Fruit fly (Drosophila melanogaster) whole organism, wandering third instar larva: ENCODE data around the gene mthl9.

Source experiments
- Abd-B ChIP-seq: fragments of >200 bp; optimal IDR thresholded peaks from 2 replicates; lab custom pipeline; 2017; ENCODE audit warnings: missing biosample characterization, missing genetic modification characterization
- CG32264 ChIP-seq: fragments of 200-800 bp; sonication (Bioruptor generic); optimal IDR thresholded peaks from 2 replicates; lab custom pipeline; 2016; ENCODE audit warnings: missing biosample characterization, missing genetic modification characterization
- CG9705 ChIP-seq: fragments of 200-800 bp; sonication (Bioruptor generic); optimal IDR thresholded peaks from 2 replicates; lab custom pipeline; 2018; ENCODE audit warnings: missing biosample characterization, mild to moderate bottlenecking, missing genetic modification characterization
- CrebA ChIP-seq: fragments of 200-800 bp; sonication (Bioruptor generic); optimal IDR thresholded peaks from 2 replicates; lab custom pipeline; 2016; ENCODE audit warnings: missing biosample characterization, mild to moderate bottlenecking, missing genetic modification characterization, borderline replicate concordance
- Dfd ChIP-seq: fragments of >200 bp; optimal IDR thresholded peaks from 2 replicates; lab custom pipeline; 2017; ENCODE audit warnings: missing biosample characterization, missing genetic modification characterization
- Dif ChIP-seq: fragments of 200-275, 200-300 bp; sonication (Bioruptor generic); optimal IDR thresholded peaks from 2 replicates; lab custom pipeline; 2018; ENCODE audit warnings: missing biosample characterization, missing genetic modification characterization; ENCODE audit not compliant: partially characterized antibody
- GATAd ChIP-seq: sonication (Bioruptor generic); optimal IDR thresholded peaks from 2 replicates; lab custom pipeline; 2016; ENCODE audit warnings: missing biosample characterization, missing genetic modification characterization
- HLH106 ChIP-seq: fragments of 200-800 bp; optimal IDR thresholded peaks from 3 replicates; lab custom pipeline; 2019; ENCODE audit warnings: missing biosample characterization, mild to moderate bottlenecking, missing genetic modification characterization, moderate library complexity
- Hnf4 ChIP-seq: fragments of 200-800 bp; sonication (Bioruptor generic); optimal IDR thresholded peaks from 2 replicates; lab custom pipeline; 2016; ENCODE audit warnings: missing biosample characterization, mild to moderate bottlenecking, missing genetic modification characterization
- Hr78 ChIP-seq: fragments of >200 bp; optimal IDR thresholded peaks from 2 replicates; lab custom pipeline; 2017; ENCODE audit warnings: missing biosample characterization, missing genetic modification characterization
- Hr83 ChIP-seq: fragments of 200-300 bp; sonication (Bioruptor generic); optimal IDR thresholded peaks from 2 replicates; lab custom pipeline; 2016; ENCODE audit warnings: missing biosample characterization, mild to moderate bottlenecking, missing genetic modification characterization, moderate library complexity; ENCODE audit not compliant: poor library complexity, severe bottlenecking
- Jra ChIP-seq: sonication (Bioruptor generic); optimal IDR thresholded peaks from 2 replicates; lab custom pipeline; 2016; ENCODE audit warnings: missing biosample characterization, missing genetic modification characterization
- Mio ChIP-seq: sonication (Bioruptor generic); optimal IDR thresholded peaks from 2 replicates; lab custom pipeline; 2016; ENCODE audit warnings: missing biosample characterization, missing genetic modification characterization
- Myc ChIP-seq: fragments of >200 bp; optimal IDR thresholded peaks from 2 replicates; lab custom pipeline; 2017
- N ChIP-seq: fragments of >200 bp; optimal IDR thresholded peaks from 2 replicates; lab custom pipeline; 2018; ENCODE audit warnings: missing biosample characterization, missing external identifiers, missing genetic modification characterization
- OdsH ChIP-seq: fragments of 200-800 bp; sonication (Bioruptor generic); optimal IDR thresholded peaks from 2 replicates; lab custom pipeline; 2016; ENCODE audit warnings: missing biosample characterization, mild to moderate bottlenecking, missing genetic modification characterization
- Rel ChIP-seq, 2 experiments: fragments of 200-800 bp; sonication (Bioruptor generic) in 1 of 2; optimal IDR thresholded peaks; 2 replicates in 1 of 2; 3 replicates in 1 of 2; lab custom pipeline; 2016 to 2019; ENCODE audit warnings: mild to moderate bottlenecking in 2 of 2, missing biosample characterization in 2 of 2, missing genetic modification characterization in 2 of 2, moderate library complexity in 1 of 2
- Sp1 ChIP-seq: fragments of 200-800 bp; sonication (Bioruptor generic); optimal IDR thresholded peaks from 3 replicates; lab custom pipeline; 2019; ENCODE audit warnings: missing biosample characterization, mild to moderate bottlenecking, missing genetic modification characterization, moderate library complexity
- Vsx2 ChIP-seq: fragments of 200-300, 225-300 bp; sonication (Bioruptor generic); optimal IDR thresholded peaks from 2 replicates; lab custom pipeline; 2018; ENCODE audit warnings: missing biosample characterization, missing genetic modification characterization; ENCODE audit not compliant: partially characterized antibody
- br ChIP-seq: fragments of 200-800 bp; sonication (Bioruptor generic); optimal IDR thresholded peaks from 2 replicates; lab custom pipeline; 2016; ENCODE audit warnings: missing biosample characterization, missing genetic modification characterization
- brk ChIP-seq: fragments of 200-800 bp; sonication (Bioruptor generic); optimal IDR thresholded peaks from 2 replicates; lab custom pipeline; 2016; ENCODE audit warnings: missing biosample characterization, mild to moderate bottlenecking, missing genetic modification characterization
- dl ChIP-seq, 2 experiments: fragments of 175-275, 200-275 bp in 1 of 2; fragments of 200-275 bp in 1 of 2; sonication (Bioruptor generic); optimal IDR thresholded peaks; lab custom pipeline; 2018; ENCODE audit warnings: mild to moderate bottlenecking in 2 of 2, missing biosample characterization in 2 of 2, missing genetic modification characterization in 2 of 2, moderate library complexity in 2 of 2; ENCODE audit not compliant: partially characterized antibody in 2 of 2, insufficient read depth in 1 of 2
- dmrt93B ChIP-seq: fragments of 200-800 bp; sonication (Bioruptor generic); optimal IDR thresholded peaks from 2 replicates; lab custom pipeline; 2018; ENCODE audit warnings: missing biosample characterization, mild to moderate bottlenecking, missing genetic modification characterization
- dsf ChIP-seq: sonication (Bioruptor generic); optimal IDR thresholded peaks from 2 replicates; lab custom pipeline; 2016; ENCODE audit warnings: missing biosample characterization, missing genetic modification characterization, borderline replicate concordance
- ey ChIP-seq: fragments of 200-800 bp; sonication (Bioruptor generic); optimal IDR thresholded peaks from 2 replicates; lab custom pipeline; 2016; ENCODE audit warnings: missing biosample characterization, missing genetic modification characterization
- foxo ChIP-seq, 2 experiments: fragments of 200-800 bp; sonication (Bioruptor generic); optimal IDR thresholded peaks; 2 replicates in 1 of 2; 3 replicates in 1 of 2; lab custom pipeline; 2016 to 2017; ENCODE audit warnings: missing biosample characterization in 2 of 2, missing genetic modification characterization in 2 of 2
- fru ChIP-seq: fragments of 200-800 bp; sonication (Bioruptor generic); optimal IDR thresholded peaks from 3 replicates; lab custom pipeline; 2016; ENCODE audit warnings: missing biosample characterization, mild to moderate bottlenecking, missing genetic modification characterization
- h ChIP-seq: fragments of 200-800 bp; sonication (Bioruptor generic); optimal IDR thresholded peaks from 3 replicates; lab custom pipeline; 2016; ENCODE audit warnings: missing biosample characterization, mild to moderate bottlenecking, missing genetic modification characterization
- jim ChIP-seq: fragments of 175-275, 200-325 bp; sonication (Bioruptor generic); optimal IDR thresholded peaks from 2 replicates; lab custom pipeline; 2016; ENCODE audit warnings: missing biosample characterization, mild to moderate bottlenecking, missing genetic modification characterization
- lola ChIP-seq: fragments of >200 bp; optimal IDR thresholded peaks from 2 replicates; lab custom pipeline; 2017; ENCODE audit warnings: missing biosample characterization, missing genetic modification characterization
- pan ChIP-seq: fragments of >200 bp; optimal IDR thresholded peaks from 2 replicates; lab custom pipeline; 2017
- psq ChIP-seq: fragments of 200-800 bp; sonication (Bioruptor generic); optimal IDR thresholded peaks from 3 replicates; lab custom pipeline; 2017; ENCODE audit warnings: missing biosample characterization, mild to moderate bottlenecking, missing genetic modification characterization, moderate library complexity
- rgr ChIP-seq: fragments of 200-800 bp; sonication (Bioruptor generic); optimal IDR thresholded peaks from 3 replicates; lab custom pipeline; 2016; ENCODE audit warnings: missing biosample characterization, mild to moderate bottlenecking, missing genetic modification characterization
- sage ChIP-seq: fragments of 200-800 bp; sonication (Bioruptor generic); optimal IDR thresholded peaks from 2 replicates; lab custom pipeline; 2016; ENCODE audit warnings: missing biosample characterization, mild to moderate bottlenecking, missing genetic modification characterization
- sv ChIP-seq: fragments of 200-800 bp; sonication (Bioruptor generic); optimal IDR thresholded peaks from 3 replicates; lab custom pipeline; 2016; ENCODE audit warnings: missing biosample characterization, missing genetic modification characterization
- tai ChIP-seq: sonication (Bioruptor generic); optimal IDR thresholded peaks from 2 replicates; lab custom pipeline; 2016; ENCODE audit warnings: missing biosample characterization, missing genetic modification characterization
- usp ChIP-seq: fragments of >200 bp; optimal IDR thresholded peaks from 2 replicates; lab custom pipeline; 2017; ENCODE audit warnings: missing biosample characterization, missing genetic modification characterization
- woc ChIP-seq: sonication (Bioruptor generic); optimal IDR thresholded peaks from 2 replicates; lab custom pipeline; 2016; ENCODE audit warnings: missing biosample characterization, mild to moderate bottlenecking, missing genetic modification characterization

The mthl9 gene

DNA sequence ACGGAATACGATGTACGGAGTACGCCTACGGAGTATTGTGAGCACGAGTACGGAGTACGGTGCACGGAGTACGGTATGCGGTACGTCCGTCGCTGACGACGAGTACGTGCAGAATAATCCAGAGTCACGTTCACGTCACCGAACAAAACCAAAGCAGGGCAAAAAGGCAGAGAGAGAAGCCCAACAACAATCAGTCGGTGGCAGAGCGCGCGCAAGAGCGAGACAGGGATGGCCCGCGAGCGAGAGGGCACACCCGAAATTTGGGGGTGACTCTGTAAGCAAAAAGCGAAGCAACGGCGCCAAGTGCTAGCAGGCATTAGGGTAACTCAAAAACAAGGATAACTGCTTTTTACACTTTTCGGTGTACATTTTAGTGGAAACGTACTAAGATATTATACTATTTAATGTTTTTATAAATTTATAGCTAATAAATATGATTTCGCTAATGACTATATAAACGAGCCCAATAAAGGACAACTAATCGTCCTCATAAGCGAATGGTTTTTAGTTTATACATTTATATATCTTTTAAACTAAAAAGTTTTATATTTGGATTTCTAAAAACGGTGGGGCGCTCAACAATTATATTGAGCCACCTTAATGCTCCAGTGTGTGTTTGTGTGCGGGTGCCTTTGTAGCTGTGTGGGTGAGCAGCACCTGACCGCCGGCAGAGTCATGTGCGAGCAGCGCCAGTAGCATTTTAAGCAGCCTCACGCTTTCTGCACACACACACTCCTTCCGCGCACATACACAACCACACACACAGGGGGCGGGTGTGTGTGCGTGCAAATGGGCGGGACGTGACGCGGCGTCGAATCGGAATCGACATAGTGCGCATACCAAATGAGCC is 45.3 kb upstream of the mthl9 start:
- TF ChIP-seq tai (GFP tag; lab: Kevin White, UChicago) (no peak), usp (GFP tag; lab: Kevin White, UChicago) (no peak), woc (GFP tag; lab: Kevin White, UChicago) (no peak), dmrt93B (GFP tag; lab: Kevin White, UChicago) (peak; percentile 63), Hr83 (no peak), fru (GFP tag; lab: Kevin White, UChicago) (peak; percentile 73), brk (GFP tag; lab: Kevin White, UChicago) (peak; percentile 74), sage (GFP tag; lab: Kevin White, UChicago) (no peak), br (peak; percentile 46), Hr78 (GFP tag; lab: Kevin White, UChicago) (no peak), Dif (GFP tag; lab: Kevin White, UChicago) (no peak), N (GFP tag; lab: Kevin White, UChicago) (no peak), Mio (no peak), Sp1 (GFP tag; lab: Kevin White, UChicago) (peak; percentile 84), Abd-B (GFP tag; lab: Kevin White, UChicago) (no peak), Myc (lab: Kevin White, UChicago) (no peak), CrebA (no peak), pan (lab: Kevin White, UChicago) (no peak), Vsx2 (GFP tag; lab: Kevin White, UChicago) (no peak), sv (peak; percentile 70), CG9705 (GFP tag; lab: Kevin White, UChicago) (peak; percentile 49), ey (peak; percentile 43), OdsH (GFP tag; lab: Kevin White, UChicago) (peak; percentile 74), h (peak; percentile 54), rgr (GFP tag; lab: Kevin White, UChicago) (peak; percentile 69), foxo (GFP tag; optimal IDR thresholded peaks at IDR 0.05; lab: Kevin White, UChicago) (peak in 1 of 2 experiments; percentile 78), HLH106 (tag; lab: Kevin White, UChicago) (peak; percentile 85), GATAd (GFP tag; lab: Kevin White, UChicago) (no peak), psq (GFP tag; lab: Kevin White, UChicago) (peak; percentile 69), Dfd (no peak), Rel (GFP tag; optimal IDR thresholded peaks at IDR 0.05; lab: Kevin White, UChicago) (no peak), Rel (tag; optimal IDR thresholded peaks at IDR 0.05; lab: Kevin White, UChicago) (no peak), CG32264 (GFP tag; lab: Kevin White, UChicago) (no peak), dsf (no peak), dl (GFP tag; optimal IDR thresholded peaks at IDR 0.05; lab: Kevin White, UChicago; ENCODE audit: insufficient read depth in 1 of 2, partially characterized antibody in 2 of 2) (no peak), jim (no peak), Jra (GFP tag; lab: Kevin White, UChicago) (no peak), Hnf4 (GFP tag; lab: Kevin White, UChicago) (no peak), lola (no peak)

DNA sequence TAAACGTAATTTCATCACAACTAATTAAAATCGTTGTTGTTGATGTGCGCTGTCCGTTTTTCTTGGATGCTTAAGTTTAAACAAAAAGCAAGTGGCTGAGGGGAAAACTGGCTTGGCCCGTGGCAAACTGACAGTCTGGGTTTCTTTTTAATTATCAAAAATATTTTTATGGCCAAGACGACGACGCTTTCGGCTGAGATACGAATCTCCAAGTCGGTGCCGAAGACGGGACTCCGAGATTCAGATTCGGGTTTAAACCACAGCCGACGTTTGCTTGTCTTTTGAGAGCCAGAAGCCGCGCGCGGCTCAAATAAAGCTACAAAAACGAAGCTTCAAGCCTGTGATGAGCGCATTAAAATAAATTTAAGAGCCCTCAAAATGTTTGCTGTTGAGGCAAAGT is 43.6 kb upstream of the mthl9 start:
- TF ChIP-seq foxo (GFP tag; optimal IDR thresholded peaks at IDR 0.05; lab: Kevin White, UChicago) (no peak), dl (GFP tag; optimal IDR thresholded peaks at IDR 0.05; lab: Kevin White, UChicago; ENCODE audit: insufficient read depth in 1 of 2, partially characterized antibody in 2 of 2) (no peak), Abd-B (GFP tag; lab: Kevin White, UChicago) (no peak), CrebA (no peak), rgr (GFP tag; lab: Kevin White, UChicago) (no peak), Dfd (no peak), HLH106 (tag; lab: Kevin White, UChicago) (no peak), Myc (lab: Kevin White, UChicago) (no peak), jim (no peak), GATAd (GFP tag; lab: Kevin White, UChicago) (no peak)
